Fruit fly (Drosophila melanogaster): Measurements from ENCODE around the gene CG33725.

Gene CG33725

dm6 chr3L:12517443-12518209 lies 35.2 kb downstream of the CG33725 start (continued):
- TF ChIP-seq CG8089 (GFP tag; optimal IDR thresholded peaks at IDR 0.05), result no peak
- TF ChIP-seq odd (GFP tag; optimal IDR thresholded peaks at IDR 0.05), result no peak
- TF ChIP-seq dmrt99B (tag; optimal IDR thresholded peaks at IDR 0.05), result no peak
- no peak for TF ChIP-seq CG32767 (GFP tag; IDR thresholded peaks at IDR 0.05)

- TF ChIP-seq CG7372 (GFP tag; IDR thresholded peaks at IDR 0.05), result no peak
- TF ChIP-seq exex (tag; optimal IDR thresholded peaks at IDR 0.05), result peak; percentile 72
- TF ChIP-seq HmgZ (tag; optimal IDR thresholded peaks at IDR 0.05), result peak; percentile 17
- TF ChIP-seq CG31224 (GFP tag; IDR thresholded peaks at IDR 0.05), result no peak
- peak; percentile 45 for TF ChIP-seq gem (tag; optimal IDR thresholded peaks at IDR 0.05)
- no peak for TF ChIP-seq da (GFP tag; optimal IDR thresholded peaks at IDR 0.05)
- no peak for TF ChIP-seq CG18011 (GFP tag; optimal IDR thresholded peaks at IDR 0.05)
- TF ChIP-seq az2 (GFP tag; optimal IDR thresholded peaks at IDR 0.05), result no peak
- no peak for TF ChIP-seq Scr (GFP tag; IDR thresholded peaks at IDR 0.05; ENCODE audit: partially characterized antibody)
- no peak for TF ChIP-seq CG30403 (GFP tag; optimal IDR thresholded peaks at IDR 0.05)
- peak; percentile 50; the same call in 2 of the 3 replicates for TF ChIP-seq CG14050 (GFP tag; IDR thresholded peaks at IDR 0.05)
- no peak for TF ChIP-seq z (GFP tag; IDR thresholded peaks at IDR 0.05)
- TF ChIP-seq btn (GFP tag; optimal IDR thresholded peaks at IDR 0.05), result no peak
- TF ChIP-seq GATAe (GFP tag; conservative IDR thresholded peaks at IDR 0.05), result 0 out of 2 replicates have a peak, but pooled peaks have one; percentile 24
- TF ChIP-seq Deaf1 (tag; optimal IDR thresholded peaks at IDR 0.05), result peak; percentile 64
- peak; percentile 14 for TF ChIP-seq sens (GFP tag)
- no peak for TF ChIP-seq usp (GFP tag; optimal IDR thresholded peaks at IDR 0.05)
- TF ChIP-seq CG4820 (GFP tag; optimal IDR thresholded peaks at IDR 0.05), result no peak
- no peak for TF ChIP-seq CG2120 (GFP tag; optimal IDR thresholded peaks at IDR 0.05)
- TF ChIP-seq CG15514 (GFP tag; optimal IDR thresholded peaks at IDR 0.05), result peak; percentile 81
- TF ChIP-seq sug (tag; optimal IDR thresholded peaks at IDR 0.05), result peak; percentile 67
- no peak for TF ChIP-seq C15 (GFP tag; IDR thresholded peaks at IDR 0.05)
- peak; percentile 62 for TF ChIP-seq CG34376 (GFP tag; optimal IDR thresholded peaks at IDR 0.05)
Measured at dm6 chr3L:12519315-12519714, 36.9 kb downstream of the CG33725 start.

dm6 chr3L:12523941-12524340 lies 41.5 kb downstream of the CG33725 start, which contains the start of the genes ver and Gcn5:
ver (plus strand) TSS chr3L:12523987.
Gcn5 (minus strand) TSS chr3L:12524014.
- TF ChIP-seq odd (GFP tag; optimal IDR thresholded peaks at IDR 0.05), result peak; percentile 82
- TF ChIP-seq Oli (tag; optimal IDR thresholded peaks at IDR 0.05), result peak; percentile 90
- TF ChIP-seq CG4424 (GFP tag; optimal IDR thresholded peaks at IDR 0.05), result peak; percentile 90
- no peak for TF ChIP-seq prd (optimal IDR thresholded peaks at IDR 0.05)
- TF ChIP-seq prd (GFP tag; IDR thresholded peaks at IDR 0.05), result peak; percentile 97
- TF ChIP-seq Ssrp (tag; optimal IDR thresholded peaks at IDR 0.05), result peak; percentile 90
- TF ChIP-seq CG6175 (GFP tag; IDR thresholded peaks at IDR 0.05), result peak; percentile 78
- TF ChIP-seq CG10267 (tag; optimal IDR thresholded peaks at IDR 0.05), result peak; percentile 88
- peak; percentile 94 for TF ChIP-seq Aef1 (GFP tag; IDR thresholded peaks at IDR 0.05)
- peak; percentile 91 for TF ChIP-seq CG3847 (GFP tag; IDR thresholded peaks at IDR 0.05)
- TF ChIP-seq CG17912 (GFP tag; optimal IDR thresholded peaks at IDR 0.05), result peak; percentile 72
- TF ChIP-seq CG12104 (GFP tag; optimal IDR thresholded peaks at IDR 0.05), result peak; percentile 87
- peak; percentile 74 for TF ChIP-seq CG4328 (GFP tag; optimal IDR thresholded peaks at IDR 0.05)
- TF ChIP-seq pfk (GFP tag; optimal IDR thresholded peaks at IDR 0.05), result peak; percentile 28
- TF ChIP-seq CG7372 (GFP tag; IDR thresholded peaks at IDR 0.05), result peak; percentile 94
- TF ChIP-seq dan (GFP tag; IDR thresholded peaks at IDR 0.05), result peak; percentile 66
- peak; percentile 75 for TF ChIP-seq run (tag; optimal IDR thresholded peaks at IDR 0.05)
- TF ChIP-seq CG4282 (GFP tag; optimal IDR thresholded peaks at IDR 0.05), result peak; percentile 10
- peak; percentile 86 for TF ChIP-seq CG8765 (GFP tag; IDR thresholded peaks at IDR 0.05)
- peak; percentile 69 for TF ChIP-seq Lhr (GFP tag; optimal IDR thresholded peaks at IDR 0.05)
- peak; percentile 90 for TF ChIP-seq bab2 (GFP tag; optimal IDR thresholded peaks at IDR 0.05)
- TF ChIP-seq CG13894 (tag; optimal IDR thresholded peaks at IDR 0.05), result peak; percentile 91
- TF ChIP-seq ato (GFP tag; IDR thresholded peaks at IDR 0.05; ENCODE audit: partially characterized antibody), result no peak
- peak; percentile 89 for TF ChIP-seq CG12155 (GFP tag; optimal IDR thresholded peaks at IDR 0.05)
